Worm (Caenorhabditis elegans): ENCODE results near the gene C15B12.1.

C15B12.1 gene

ce11 chrX:6507734-6508133, 31.1 kb downstream of the C15B12.1 start:
- no peak for TF ChIP-seq B0261.1 (tag; optimal IDR thresholded peaks at IDR 0.05)
- TF ChIP-seq K12H6.12 (tag; optimal IDR thresholded peaks at IDR 0.05) = no peak
- TF ChIP-seq Y53G8AR.9 (GFP tag; conservative IDR thresholded peaks at IDR 0.05) = no peak
- TF ChIP-seq sdz-38 (tag; optimal IDR thresholded peaks at IDR 0.05) = no peak
- TF ChIP-seq F52B5.7 (tag; optimal IDR thresholded peaks at IDR 0.05) = no peak

ce11 chrX:6509813-6510212, 33.2 kb downstream of the C15B12.1 start:
- no peak for TF ChIP-seq F57C9.4 (tag; optimal IDR thresholded peaks at IDR 0.05)
- no peak for TF ChIP-seq cebp-1 (GFP tag; IDR thresholded peaks at IDR 0.05)
- TF ChIP-seq cebp-1 (tag; optimal IDR thresholded peaks at IDR 0.05) = peak; percentile 14

- TF ChIP-seq madf-3 (GFP tag; IDR thresholded peaks at IDR 0.05) (no peak), dox-1 (GFP tag; IDR thresholded peaks at IDR 0.05) (no peak), aptf-3 (GFP tag; IDR thresholded peaks at IDR 0.05) (no peak), nhr-80 (tag; optimal IDR thresholded peaks at IDR 0.05) (peak; percentile 30), pbrm-1 (GFP tag; IDR thresholded peaks at IDR 0.05) (no peak), him-1 (tag; optimal IDR thresholded peaks at IDR 0.05) (no peak), ekl-4 (GFP tag; IDR thresholded peaks at IDR 0.05) (no peak), snpc-4 (GFP tag; optimal IDR thresholded peaks at IDR 0.05) (no peak), snpc-4 (tag; optimal IDR thresholded peaks at IDR 0.05) (no peak)
Observed at ce11 chrX:6510627-6511026, 34.0 kb downstream of the C15B12.1 start, which contains the start of gene ttr-36. ttr-36 (plus strand) TSS chrX:6510927.

- no peak for TF ChIP-seq F22D6.2 (tag; optimal IDR thresholded peaks at IDR 0.05)
- no peak for TF ChIP-seq attf-3 (GFP tag; conservative IDR thresholded peaks at IDR 0.05)
- no peak for TF ChIP-seq hlh-12 (tag; optimal IDR thresholded peaks at IDR 0.05)
- no peak for TF ChIP-seq repo-1 (tag; optimal IDR thresholded peaks at IDR 0.05)
- TF ChIP-seq F37B4.10 (GFP tag; IDR thresholded peaks at IDR 0.05) = no peak
- no peak for TF ChIP-seq ccch-3 (GFP tag; optimal IDR thresholded peaks at IDR 0.05)
- no peak for TF ChIP-seq aptf-3 (GFP tag; IDR thresholded peaks at IDR 0.05)
- TF ChIP-seq dpl-1 (GFP tag; optimal IDR thresholded peaks at IDR 0.05) = no peak
- TF ChIP-seq atf-7 (tag; optimal IDR thresholded peaks at IDR 0.05) = no peak
- TF ChIP-seq sdz-38 (tag; optimal IDR thresholded peaks at IDR 0.05) = no peak
- TF ChIP-seq aptf-2 (GFP tag; conservative IDR thresholded peaks at IDR 0.05) = no peak
- no peak for TF ChIP-seq F23B12.7 (tag; optimal IDR thresholded peaks at IDR 0.05; ENCODE audit: insufficient read depth)
- no peak for TF ChIP-seq snpc-3.4 (tag; optimal IDR thresholded peaks at IDR 0.05)
- TF ChIP-seq snpc-1.1 (tag; optimal IDR thresholded peaks at IDR 0.05; ENCODE audit: insufficient read depth) = no peak
- no peak for TF ChIP-seq ztf-3 (GFP tag; optimal IDR thresholded peaks at IDR 0.05)
- no peak for TF ChIP-seq nhr-120 (GFP tag; IDR thresholded peaks at IDR 0.05)
- no peak for TF ChIP-seq hrde-1 (tag; optimal IDR thresholded peaks at IDR 0.05; ENCODE audit: borderline replicate concordance)
- TF ChIP-seq F49E8.2 (tag; optimal IDR thresholded peaks at IDR 0.05; ENCODE audit: insufficient read depth) = no peak
- no peak for TF ChIP-seq F52B5.7 (tag; optimal IDR thresholded peaks at IDR 0.05)
Observed at ce11 chrX:6511985-6512384, 35.4 kb downstream of the C15B12.1 start, which contains the start of gene ttr-35. ttr-35 (plus strand) TSS chrX:6512285.

- peak in 1 of 2 experiments; percentile 41 for TF ChIP-seq let-607 (tag; optimal IDR thresholded peaks at IDR 0.05)
- peak; percentile 41 for TF ChIP-seq nhr-80 (tag; optimal IDR thresholded peaks at IDR 0.05)
- no peak for TF ChIP-seq bed-2 (GFP tag; IDR thresholded peaks at IDR 0.05)
Observed at ce11 chrX:6514466-6514865, 37.9 kb downstream of the C15B12.1 start.

Data from whole organism, young adult.